Worm (Caenorhabditis elegans) whole organism, L3 larva: ENCODE results near the gene ptp-5.2.

Experiments
- egl-27 ChIP-seq: sonication (generic microtip); optimal IDR thresholded peaks from 4 replicates; lab custom pipeline; 2017; ENCODE audit warnings: missing biosample characterization, missing genetic modification reagents, missing genetic modification characterization
- elt-1 ChIP-seq: fragments of 150-350 bp; optimal IDR thresholded peaks from 2 replicates; lab custom pipeline; 2014; ENCODE audit warnings: missing biosample characterization, missing genetic modification characterization
- fkh-10 ChIP-seq: sonication (generic microtip); optimal IDR thresholded peaks from 2 replicates; lab custom pipeline; 2017; ENCODE audit warnings: missing biosample characterization, missing genetic modification reagents, missing genetic modification characterization
- nhr-25 ChIP-seq: sonication (generic microtip); optimal IDR thresholded peaks from 2 replicates; lab custom pipeline; 2017; ENCODE audit warnings: missing biosample characterization, missing genetic modification characterization
- nhr-77 ChIP-seq: fragments of 150-350 bp; optimal IDR thresholded peaks from 2 replicates; lab custom pipeline; 2014; ENCODE audit warnings: missing biosample characterization, missing genetic modification characterization
- snpc-4 ChIP-seq: fragments of 150-350 bp; optimal IDR thresholded peaks from 2 replicates; lab custom pipeline; 2014; ENCODE audit warnings: missing biosample characterization, missing genetic modification characterization

DNA sequence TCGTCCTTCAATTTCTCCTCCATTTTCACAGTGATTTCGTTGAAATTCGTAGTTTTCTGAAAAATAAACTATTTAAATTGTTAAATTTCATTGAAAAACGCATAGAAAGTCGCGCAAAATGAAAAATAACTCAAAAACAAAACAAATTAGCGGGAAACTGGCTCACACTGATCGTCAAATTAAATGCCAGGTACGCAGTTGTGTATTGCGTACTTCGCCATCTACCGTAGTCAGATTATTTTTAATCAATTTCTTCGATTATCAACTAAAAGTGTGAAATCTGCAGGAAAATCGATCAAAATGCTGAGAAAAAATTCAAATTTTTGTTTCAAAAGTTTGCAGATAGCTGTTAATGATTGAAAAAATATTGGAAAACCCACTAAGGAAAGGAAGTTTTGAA lies 5.8 kb downstream of the ptp-5.2 start, which contains the start of gene Y57G11C.499:
- TF ChIP-seq elt-1 (no peak), nhr-77 (tag; lab: Kevin White, UChicago) (no peak), nhr-25 (tag; lab: Kevin White, UChicago) (no peak), egl-27 (no peak), snpc-4 (tag; lab: Kevin White, UChicago) (no peak), fkh-10 (no peak)
